Fruit fly (Drosophila melanogaster) whole organism, embryonic: ENCODE results near the gene CG43052.

Experiments
- Atf3 ChIP-seq: fragments of 200-800 bp; sonication (Bioruptor generic); optimal IDR thresholded peaks from 3 replicates; lab custom pipeline; 2016; ENCODE audit warnings: missing biosample characterization, missing genetic modification characterization
- Awh ChIP-seq: fragments of 200-800 bp; sonication (Bioruptor generic); IDR thresholded peaks from 2 replicates; pipeline ENCODE4, ENCODE4 v1.3.6; 2022; ENCODE audit warnings: missing biosample characterization, missing genetic modification characterization
- Bgb ChIP-seq: fragments of 200-800 bp; sonication (Bioruptor generic); IDR thresholded peaks from 2 replicates; pipeline ENCODE4 v1.3.6; 2022; ENCODE audit warnings: missing biosample characterization, missing genetic modification characterization; ENCODE audit not compliant: partially characterized antibody
- CG10654 ChIP-seq: fragments of 200-800 bp; sonication (Bioruptor generic); optimal IDR thresholded peaks from 2 replicates; lab custom pipeline; 2016; ENCODE audit warnings: missing biosample characterization, missing genetic modification characterization
- CG10979 ChIP-seq: fragments of 200-800 bp; sonication (Bioruptor generic); optimal IDR thresholded peaks from 2 replicates; lab custom pipeline; 2018; ENCODE audit warnings: missing biosample characterization, mild to moderate bottlenecking, missing genetic modification characterization, moderate library complexity
- CG11504 ChIP-seq: fragments of 200-800 bp; sonication (Bioruptor generic); optimal IDR thresholded peaks from 3 replicates; lab custom pipeline; 2019; ENCODE audit warnings: missing biosample characterization, mild to moderate bottlenecking, missing genetic modification characterization, moderate library complexity
- CG12299 ChIP-seq: fragments of 200-800 bp; sonication (Bioruptor generic); optimal IDR thresholded peaks from 2 replicates; lab custom pipeline; 2018; ENCODE audit warnings: missing biosample characterization, mild to moderate bottlenecking, missing genetic modification characterization
- CG14441 ChIP-seq: fragments of 200-800 bp; sonication (Bioruptor generic); IDR thresholded peaks from 2 replicates; pipeline ENCODE4 v1.3.6; 2022; ENCODE audit warnings: missing biosample characterization, missing genetic modification characterization
- CG14710 ChIP-seq: fragments of 200-800 bp; sonication (Bioruptor generic); optimal IDR thresholded peaks from 3 replicates; lab custom pipeline; 2019; ENCODE audit warnings: missing biosample characterization, mild to moderate bottlenecking, missing genetic modification characterization, moderate library complexity
- CG17328 ChIP-seq: fragments of 200-800 bp; sonication (Bioruptor generic); IDR thresholded peaks from 2 replicates; pipeline ENCODE4 v1.3.6; 2022; ENCODE audit warnings: missing biosample characterization, missing genetic modification characterization
- CG17361 ChIP-seq: fragments of 200-800 bp; sonication (Bioruptor generic); IDR thresholded peaks from 3 replicates; pipeline ENCODE4 v1.3.6; 2022; ENCODE audit warnings: missing biosample characterization, missing genetic modification characterization
- CG17829 ChIP-seq: fragments of 200-800 bp; optimal IDR thresholded peaks from 2 replicates; lab custom pipeline; 2019; ENCODE audit warnings: missing biosample characterization, mild to moderate bottlenecking, missing genetic modification characterization, moderate library complexity
- CG1832 ChIP-seq: fragments of 200-800 bp; sonication (Bioruptor generic); optimal IDR thresholded peaks from 2 replicates; lab custom pipeline; 2017; ENCODE audit warnings: missing biosample characterization, mild to moderate bottlenecking, missing genetic modification characterization, inconsistent platforms
- CG18764 ChIP-seq: fragments of 200-800 bp; sonication (Bioruptor generic); optimal IDR thresholded peaks from 3 replicates; lab custom pipeline; 2016; ENCODE audit warnings: missing biosample characterization, missing genetic modification characterization
- CG2199 ChIP-seq: fragments of 200-800 bp; sonication (Bioruptor generic); IDR thresholded peaks from 3 replicates; pipeline ENCODE4 v1.3.6; 2022; ENCODE audit warnings: missing biosample characterization, missing genetic modification characterization
- CG30403 ChIP-seq: fragments of 200-800 bp; sonication (Bioruptor generic); optimal IDR thresholded peaks from 3 replicates; lab custom pipeline; 2016; ENCODE audit warnings: missing biosample characterization, missing genetic modification characterization
- CG30431 ChIP-seq: fragments of 200-800 bp; sonication (Bioruptor generic); optimal IDR thresholded peaks from 2 replicates; lab custom pipeline; 2017; ENCODE audit warnings: missing biosample characterization, missing genetic modification characterization
- CG31441 ChIP-seq: fragments of 200-800 bp; sonication (Bioruptor generic); IDR thresholded peaks from 2 replicates; pipeline ENCODE4 v1.3.6; 2022; ENCODE audit warnings: missing biosample characterization, missing genetic modification characterization
- CG3726 ChIP-seq: fragments of 200-800 bp; sonication (Bioruptor generic); IDR thresholded peaks from 3 replicates; pipeline ENCODE4, ENCODE4 v1.3.6; 2022; ENCODE audit warnings: missing biosample characterization, missing genetic modification characterization
- CG4617 ChIP-seq: fragments of 200-800 bp; sonication (Bioruptor generic); optimal IDR thresholded peaks from 3 replicates; lab custom pipeline; 2016; ENCODE audit warnings: missing biosample characterization, missing genetic modification characterization, borderline replicate concordance
- CG8359 ChIP-seq: fragments of 200-800 bp; sonication (Bioruptor generic); optimal IDR thresholded peaks from 2 replicates; lab custom pipeline; 2017; ENCODE audit warnings: missing biosample characterization, mild to moderate bottlenecking, missing genetic modification characterization, borderline replicate concordance
- CG8765 ChIP-seq: fragments of 200-800 bp; sonication (Bioruptor generic); IDR thresholded peaks from 2 replicates; pipeline ENCODE4 v1.3.6; 2022; ENCODE audit warnings: missing biosample characterization, missing genetic modification characterization
- CG8944 ChIP-seq: fragments of 200-800 bp; sonication (Bioruptor generic); optimal IDR thresholded peaks from 3 replicates; lab custom pipeline; 2016; ENCODE audit warnings: missing biosample characterization, missing genetic modification characterization
- CG9437 ChIP-seq: fragments of 200-800 bp; sonication (Bioruptor generic); optimal IDR thresholded peaks from 2 replicates; lab custom pipeline; 2018; ENCODE audit warnings: missing biosample characterization, mild to moderate bottlenecking, missing genetic modification characterization
- CG9727 ChIP-seq: fragments of 200-800 bp; sonication (Bioruptor generic); optimal IDR thresholded peaks from 3 replicates; lab custom pipeline; 2017; ENCODE audit warnings: missing biosample characterization, mild to moderate bottlenecking, missing genetic modification characterization
- Ets65A ChIP-seq: fragments of 200-800 bp; sonication (Bioruptor generic); peaks from one replicate; lab custom pipeline; 2016; ENCODE audit warnings: missing biosample characterization, missing genetic modification characterization
- Mad ChIP-seq: fragments of 200-800 bp; sonication (Bioruptor generic); optimal IDR thresholded peaks from 2 replicates; lab custom pipeline; 2016; ENCODE audit warnings: missing biosample characterization, missing genetic modification characterization
- NC2β ChIP-seq: fragments of 200-800 bp; sonication (Bioruptor generic); optimal IDR thresholded peaks from 2 replicates; lab custom pipeline; 2016; ENCODE audit warnings: missing biosample characterization, missing genetic modification characterization
- Pdp1 ChIP-seq, 2 experiments: fragments of 200-800 bp; sonication (Bioruptor generic); optimal IDR thresholded peaks; 3 replicates each; lab custom pipeline; 2016; ENCODE audit warnings: missing biosample characterization in 2 of 2, missing genetic modification characterization in 2 of 2, mild to moderate bottlenecking in 1 of 2, moderate library complexity in 1 of 2
- Ptx1 ChIP-seq: fragments of 200-800 bp; sonication (Bioruptor generic); IDR thresholded peaks from 2 replicates; pipeline ENCODE4 v1.3.6; 2022; ENCODE audit warnings: missing biosample characterization, missing genetic modification characterization
- Ravus ChIP-seq: fragments of 200-800 bp; sonication (Bioruptor generic); IDR thresholded peaks from 2 replicates; pipeline ENCODE4 v1.3.6; 2022; ENCODE audit warnings: missing biosample characterization, missing genetic modification characterization
- bsh ChIP-seq, 2 experiments: fragments of 200-800 bp; sonication (Bioruptor generic); optimal IDR thresholded peaks; 2 replicates each; lab custom pipeline; 2017 to 2018; ENCODE audit warnings: mild to moderate bottlenecking in 2 of 2, missing biosample characterization in 2 of 2, missing genetic modification characterization in 2 of 2, moderate library complexity in 1 of 2
- chif ChIP-seq, 2 experiments: fragments of 200-800 bp; sonication (Bioruptor generic); optimal IDR thresholded peaks; 3 replicates each; lab custom pipeline; 2016; ENCODE audit warnings: missing biosample characterization in 2 of 2, missing genetic modification characterization in 2 of 2
- crp ChIP-seq, 2 experiments: fragments of 200-800 bp; sonication (Bioruptor generic); optimal IDR thresholded peaks; 2 replicates in 1 of 2; 3 replicates in 1 of 2; lab custom pipeline; 2017; ENCODE audit warnings: missing biosample characterization in 2 of 2, missing genetic modification characterization in 2 of 2, mild to moderate bottlenecking in 1 of 2, moderate library complexity in 1 of 2
- dan ChIP-seq: fragments of 200-800 bp; sonication (Bioruptor generic); IDR thresholded peaks from 2 replicates; pipeline ENCODE4 v1.3.6; 2022; ENCODE audit warnings: missing biosample characterization, missing genetic modification characterization
- dati ChIP-seq: fragments of 200-800 bp; sonication (Bioruptor generic); IDR thresholded peaks from 2 replicates; pipeline ENCODE4 v1.3.6; 2022; ENCODE audit warnings: missing biosample characterization, missing genetic modification characterization
- dm ChIP-seq: fragments of 200-800 bp; sonication (Bioruptor generic); optimal IDR thresholded peaks from 3 replicates; lab custom pipeline; 2016; ENCODE audit warnings: missing biosample characterization, missing genetic modification characterization
- gfzf ChIP-seq: fragments of 200-800 bp; sonication (Bioruptor generic); optimal IDR thresholded peaks from 2 replicates; lab custom pipeline; 2016; ENCODE audit warnings: missing biosample characterization, mild to moderate bottlenecking, missing genetic modification characterization, moderate library complexity
- grau ChIP-seq: fragments of 200-800 bp; optimal IDR thresholded peaks from 3 replicates; lab custom pipeline; 2019; ENCODE audit warnings: missing biosample characterization, mild to moderate bottlenecking, missing genetic modification characterization, moderate library complexity
- gt ChIP-seq: fragments of 200-800 bp; sonication (Bioruptor generic); IDR thresholded peaks from 2 replicates; pipeline ENCODE4 v1.3.6; 2022; ENCODE audit warnings: missing biosample characterization, missing genetic modification characterization
- lola ChIP-seq, 3 experiments: fragments of >200 bp in 2 of 3; fragments of 200-800 bp in 1 of 3; sonication (Bioruptor generic) in 1 of 3; optimal IDR thresholded peaks; 2 replicates each; lab custom pipeline; 2017 to 2019; ENCODE audit warnings: missing biosample characterization in 3 of 3, missing genetic modification characterization in 3 of 3, mild to moderate bottlenecking in 1 of 3, moderate library complexity in 1 of 3
- nerfin-1 ChIP-seq: fragments of 200-800 bp; sonication (Bioruptor generic); optimal IDR thresholded peaks from 3 replicates; lab custom pipeline; 2019; ENCODE audit warnings: missing biosample characterization, mild to moderate bottlenecking, missing genetic modification characterization, moderate library complexity
- p53 ChIP-seq: fragments of 200-800 bp; sonication (Bioruptor generic); optimal IDR thresholded peaks from 2 replicates; lab custom pipeline; 2016; ENCODE audit warnings: missing biosample characterization, missing genetic modification characterization
- pfk ChIP-seq: fragments of 200-800 bp; sonication (Bioruptor generic); optimal IDR thresholded peaks from 2 replicates; lab custom pipeline; 2018; ENCODE audit warnings: missing biosample characterization, mild to moderate bottlenecking, missing genetic modification characterization, moderate library complexity
- repo ChIP-seq: fragments of 200-800 bp; sonication (Bioruptor generic); optimal IDR thresholded peaks from 2 replicates; lab custom pipeline; 2016; ENCODE audit warnings: missing biosample characterization, missing genetic modification characterization
- tap ChIP-seq: fragments of 200-800 bp; optimal IDR thresholded peaks from 3 replicates; lab custom pipeline; 2019; ENCODE audit warnings: missing biosample characterization, mild to moderate bottlenecking, missing genetic modification characterization, moderate library complexity
- unpg ChIP-seq: fragments of 200-800 bp; sonication (Bioruptor generic); optimal IDR thresholded peaks from 3 replicates; lab custom pipeline; 2018; ENCODE audit warnings: missing biosample characterization, mild to moderate bottlenecking, missing genetic modification characterization, moderate library complexity
- usp ChIP-seq: fragments of >200 bp; optimal IDR thresholded peaks from 2 replicates; lab custom pipeline; 2017; ENCODE audit warnings: missing biosample characterization, missing genetic modification characterization
- zen ChIP-seq: fragments of 200-800 bp; sonication (Bioruptor generic); optimal IDR thresholded peaks from 3 replicates; lab custom pipeline; 2018; ENCODE audit warnings: missing biosample characterization, mild to moderate bottlenecking, missing genetic modification characterization, moderate library complexity
- zfh2 ChIP-seq: fragments of 200-800 bp; sonication (Bioruptor generic); optimal IDR thresholded peaks from 2 replicates; lab custom pipeline; 2016; ENCODE audit warnings: missing biosample characterization, missing genetic modification characterization

CG43052 gene

dm6 chr2L:14386522-14386921 is 34.6 kb downstream of the CG43052 start (continued):
- TF ChIP-seq lola (GFP tag; optimal IDR thresholded peaks at IDR 0.05; lab: Kevin White, UChicago) (peak in 1 of 3 experiments; percentile 41), NC2β (GFP tag; lab: Kevin White, UChicago) (no peak), tap (tag; lab: Kevin White, UChicago) (no peak), CG30431 (GFP tag; lab: Kevin White, UChicago) (peak; percentile 3), CG30403 (GFP tag; lab: Kevin White, UChicago) (peak; percentile 14), Awh (GFP tag; lab: Robert Waterston, UW) (peak; percentile 30; the same call in 1 of the 2 replicates), dm (GFP tag; lab: Kevin White, UChicago) (no peak), zen (tag; lab: Kevin White, UChicago) (peak; percentile 35), CG17328 (peak; percentile 26; the same call in 1 of the 2 replicates), crp (GFP tag; optimal IDR thresholded peaks at IDR 0.05; lab: Kevin White, UChicago) (no peak), CG10654 (GFP tag; lab: Kevin White, UChicago) (no peak), unpg (GFP tag; lab: Kevin White, UChicago) (peak; percentile 30), CG8944 (GFP tag; lab: Kevin White, UChicago) (no peak), CG17361 (GFP tag; lab: Robert Waterston, UW) (peak; percentile 21; the same call in 1 of the 3 replicates), CG8765 (GFP tag; lab: Robert Waterston, UW) (0 out of 2 replicates have a peak, but pooled peaks have one; percentile 14), CG2199 (GFP tag; lab: Robert Waterston, UW) (no peak), CG8359 (GFP tag; lab: Kevin White, UChicago) (no peak), Pdp1 (GFP tag; optimal IDR thresholded peaks at IDR 0.05; lab: Kevin White, UChicago) (peak in 1 of 2 experiments; percentile 14), CG9727 (GFP tag; lab: Kevin White, UChicago) (peak; percentile 36), Atf3 (GFP tag; lab: Kevin White, UChicago) (no peak), CG17829 (tag; lab: Kevin White, UChicago) (peak; percentile 18), CG10979 (tag; lab: Kevin White, UChicago) (peak; percentile 43), dati (GFP tag; lab: Robert Waterston, UW) (no peak), bsh (GFP tag; optimal IDR thresholded peaks at IDR 0.05; lab: Kevin White, UChicago) (peak; percentile 38 to 81), pfk (GFP tag; lab: Kevin White, UChicago) (no peak), Mad (GFP tag; lab: Kevin White, UChicago) (no peak), repo (GFP tag; lab: Kevin White, UChicago) (no peak), CG31441 (GFP tag; lab: Robert Waterston, UW) (peak; percentile 33; the same call in 1 of the 2 replicates), CG14710 (peak; percentile 36), dan (GFP tag; lab: Robert Waterston, UW) (0 out of 2 replicates have a peak, but pooled peaks have one; percentile 16), grau (tag; lab: Kevin White, UChicago) (no peak), Ravus (GFP tag; lab: Robert Waterston, UW) (no peak), Ptx1 (GFP tag; lab: Robert Waterston, UW) (0 out of 2 replicates have a peak, but pooled peaks have one; percentile 24), gt (GFP tag; lab: Robert Waterston, UW) (0 out of 2 replicates have a peak, but pooled peaks have one; percentile 18), CG9437 (GFP tag; lab: Kevin White, UChicago) (no peak), CG1832 (GFP tag; lab: Kevin White, UChicago) (no peak), Bgb (GFP tag; lab: Robert Waterston, UW) (no peak), Ets65A (GFP tag; lab: Kevin White, UChicago) (peak; percentile 55), CG4617 (GFP tag; lab: Kevin White, UChicago) (no peak), p53 (no peak), usp (GFP tag; lab: Kevin White, UChicago) (no peak), CG12299 (tag; lab: Kevin White, UChicago) (no peak), chif (GFP tag; optimal IDR thresholded peaks at IDR 0.05; lab: Kevin White, UChicago) (peak; percentile 15 to 29), CG18764 (GFP tag; lab: Kevin White, UChicago) (peak; percentile 4), CG14441 (GFP tag; lab: Robert Waterston, UW) (no peak), zfh2 (GFP tag; lab: Kevin White, UChicago) (no peak), gfzf (GFP tag; lab: Kevin White, UChicago) (no peak), CG11504 (tag; lab: Kevin White, UChicago) (peak; percentile 16), nerfin-1 (no peak), CG3726 (GFP tag; lab: Robert Waterston, UW) (no peak)
